1 fruit fly cellular context compared by ENCODE assay signal in genomic region chr3R:9559413-9560014, dm6.
A peak's percentile ranks its signal among the peaks of the same experiment; 100 is the strongest.
TF ChIP-seq lines count a peak whose summit lies in the region.

Gene AP-1mu (minus strand): TSS chr3R:9559525.
Gene MBD-like (plus strand): TSS chr3R:9559760.

TF ChIP-seq in whole organism, embryonic, 481 proteins besides CTCF, POLR2A, EP300 and RAD21 (continued from another document and continues in another):
- TF ChIP-seq phol (tag; optimal IDR thresholded peaks at IDR 0.05; lab: Kevin White, UChicago) (peak; percentile 75), Dek (tag; optimal IDR thresholded peaks at IDR 0.05; lab: Kevin White, UChicago) (peak; percentile 50), E2f1 (GFP tag; IDR thresholded peaks at IDR 0.05; lab: Robert Waterston, UW) (peak; percentile 51), ash1 (GFP tag; optimal IDR thresholded peaks at IDR 0.05; lab: Kevin White, UChicago) (no peak), CG2875 (GFP tag; optimal IDR thresholded peaks at IDR 0.05; lab: Kevin White, UChicago) (no peak), CG18262 (tag; optimal IDR thresholded peaks at IDR 0.05; lab: Kevin White, UChicago) (peak; percentile 57), CG6689 (GFP tag; IDR thresholded peaks at IDR 0.05; lab: Robert Waterston, UW) (peak; percentile 68), tin (GFP tag; optimal IDR thresholded peaks at IDR 0.05; lab: Kevin White, UChicago) (peak; percentile 63), CG10979 (tag; optimal IDR thresholded peaks at IDR 0.05; lab: Kevin White, UChicago) (peak; percentile 45), Med (GFP tag; lab: Kevin White, UChicago) (peak; percentile 94), sd (tag; optimal IDR thresholded peaks at IDR 0.05; lab: Kevin White, UChicago) (peak; percentile 80), PHDP (tag; optimal IDR thresholded peaks at IDR 0.05; lab: Kevin White, UChicago) (peak; percentile 55), pzg (GFP tag; optimal IDR thresholded peaks at IDR 0.05; lab: Kevin White, UChicago) (peak; percentile 78), CG11456 (GFP tag; IDR thresholded peaks at IDR 0.05; lab: Robert Waterston, UW) (peak; percentile 66; the same call in 2 of the 3 replicates), lola (GFP tag; optimal IDR thresholded peaks at IDR 0.05; lab: Kevin White, UChicago) (peak in 1 of 3 experiments; percentile 62), ara (GFP tag; IDR thresholded peaks at IDR 0.05; lab: Robert Waterston, UW) (no peak), Hey (tag; optimal IDR thresholded peaks at IDR 0.05; lab: Kevin White, UChicago) (no peak), kay (GFP tag; optimal IDR thresholded peaks at IDR 0.05; lab: Kevin White, UChicago) (peak; percentile 55), Pdp1 (GFP tag; optimal IDR thresholded peaks at IDR 0.05; lab: Kevin White, UChicago) (peak; percentile 59 to 83), Bgb (GFP tag; IDR thresholded peaks at IDR 0.05; lab: Robert Waterston, UW; ENCODE audit: partially characterized antibody) (no peak), dan (GFP tag; IDR thresholded peaks at IDR 0.05; lab: Robert Waterston, UW) (0 out of 2 replicates have a peak, but pooled peaks have one; percentile 16), dm (GFP tag; optimal IDR thresholded peaks at IDR 0.05; lab: Kevin White, UChicago) (peak; percentile 30), wek (GFP tag; optimal IDR thresholded peaks at IDR 0.05; lab: Kevin White, UChicago) (no peak), croc (GFP tag; conservative IDR thresholded peaks at IDR 0.05; lab: Robert Waterston, UW) (peak; percentile 25; the same call in 1 of the 3 replicates), CG8089 (GFP tag; optimal IDR thresholded peaks at IDR 0.05; lab: Kevin White, UChicago) (peak; percentile 32), CG6854 (GFP tag; optimal IDR thresholded peaks at IDR 0.05; lab: Kevin White, UChicago) (no peak), Sox100B (GFP tag; optimal IDR thresholded peaks at IDR 0.05; lab: Kevin White, UChicago) (no peak), CG12155 (GFP tag; optimal IDR thresholded peaks at IDR 0.05; lab: Kevin White, UChicago) (peak; percentile 74), CG9727 (GFP tag; optimal IDR thresholded peaks at IDR 0.05; lab: Kevin White, UChicago) (peak; percentile 72), CG11696 (GFP tag; IDR thresholded peaks at IDR 0.05; lab: Robert Waterston, UW) (no peak), pnt (GFP tag; optimal IDR thresholded peaks at IDR 0.05; lab: Kevin White, UChicago) (peak; percentile 50), CG12299 (tag; optimal IDR thresholded peaks at IDR 0.05; lab: Kevin White, UChicago) (peak; percentile 29), CG33557 (GFP tag; optimal IDR thresholded peaks at IDR 0.05; lab: Kevin White, UChicago) (peak; percentile 53), C15 (GFP tag; IDR thresholded peaks at IDR 0.05; lab: Robert Waterston, UW) (no peak), aop (GFP tag; IDR thresholded peaks at IDR 0.05; lab: Robert Waterston, UW) (no peak), Xrp1 (GFP tag; IDR thresholded peaks at IDR 0.05; lab: Robert Waterston, UW) (peak; percentile 50), eyg (GFP tag; optimal IDR thresholded peaks at IDR 0.05; lab: Kevin White, UChicago) (peak; percentile 19), CG15514 (GFP tag; optimal IDR thresholded peaks at IDR 0.05; lab: Kevin White, UChicago) (peak; percentile 66), CG1529 (GFP tag; optimal IDR thresholded peaks at IDR 0.05; lab: Kevin White, UChicago) (peak; percentile 11), Aef1 (GFP tag; IDR thresholded peaks at IDR 0.05; lab: Robert Waterston, UW) (peak; percentile 52), onecut (GFP tag; IDR thresholded peaks at IDR 0.05; lab: Robert Waterston, UW) (peak; percentile 7; the same call in 1 of the 2 replicates), CG3847 (GFP tag; IDR thresholded peaks at IDR 0.05; lab: Robert Waterston, UW) (peak; percentile 88), CG17186 (GFP tag; optimal IDR thresholded peaks at IDR 0.05; lab: Kevin White, UChicago) (peak; percentile 77), ci (GFP tag; IDR thresholded peaks at IDR 0.05; lab: Robert Waterston, UW) (0 out of 3 replicates have a peak, but pooled peaks have one; percentile 41), CG17361 (GFP tag; IDR thresholded peaks at IDR 0.05; lab: Robert Waterston, UW) (peak; percentile 76), D (optimal IDR thresholded peaks at IDR 0.05; lab: Kevin White, UChicago) (no peak), D (GFP tag; optimal IDR thresholded peaks at IDR 0.05; lab: Kevin White, UChicago) (no peak), gce (GFP tag; IDR thresholded peaks at IDR 0.05; lab: Robert Waterston, UW) (no peak), run (tag; optimal IDR thresholded peaks at IDR 0.05; lab: Kevin White, UChicago) (no peak), zfh2 (GFP tag; optimal IDR thresholded peaks at IDR 0.05; lab: Kevin White, UChicago) (peak; percentile 81), Gug (GFP tag; IDR thresholded peaks at IDR 0.05; lab: Robert Waterston, UW) (peak; percentile 61; the same call in 3 of the 4 replicates), CG9876 (GFP tag; optimal IDR thresholded peaks at IDR 0.05; lab: Kevin White, UChicago) (no peak), CG11695 (GFP tag; IDR thresholded peaks at IDR 0.05; lab: Robert Waterston, UW) (no peak), emc (GFP tag; optimal IDR thresholded peaks at IDR 0.05; lab: Kevin White, UChicago) (peak; percentile 1), CG5245 (GFP tag; optimal IDR thresholded peaks at IDR 0.05; lab: Kevin White, UChicago) (no peak), abd-A (tag; optimal IDR thresholded peaks at IDR 0.05; lab: Kevin White, UChicago) (no peak), CG13296 (GFP tag; optimal IDR thresholded peaks at IDR 0.05; lab: Kevin White, UChicago) (peak; percentile 31), tx (GFP tag; optimal IDR thresholded peaks at IDR 0.05; lab: Kevin White, UChicago) (peak; percentile 58), pb (GFP tag; optimal IDR thresholded peaks at IDR 0.05; lab: Kevin White, UChicago) (peak; percentile 9), cas (GFP tag; IDR thresholded peaks at IDR 0.05; lab: Robert Waterston, UW) (peak; percentile 29; the same call in 1 of the 2 replicates), dysf (GFP tag; IDR thresholded peaks at IDR 0.05; lab: Robert Waterston, UW) (peak; percentile 63; the same call in 1 of the 3 replicates), Myb (GFP tag; optimal IDR thresholded peaks at IDR 0.05; lab: Kevin White, UChicago) (peak; percentile 48), Ets65A (GFP tag; lab: Kevin White, UChicago) (peak; percentile 95), vfl (GFP tag; optimal IDR thresholded peaks at IDR 0.05; lab: Kevin White, UChicago) (peak; percentile 22), pho (GFP tag; optimal IDR thresholded peaks at IDR 0.05; lab: Kevin White, UChicago) (peak; percentile 68), tgo (GFP tag; IDR thresholded peaks at IDR 0.05; lab: Robert Waterston, UW) (peak; percentile 65), CG13123 (GFP tag; optimal IDR thresholded peaks at IDR 0.05; lab: Kevin White, UChicago) (peak; percentile 64), fu2 (GFP tag; optimal IDR thresholded peaks at IDR 0.05; lab: Kevin White, UChicago) (peak; percentile 50), crol (GFP tag; IDR thresholded peaks at IDR 0.05; lab: Robert Waterston, UW) (no peak), CG6272 (GFP tag; IDR thresholded peaks at IDR 0.05; lab: Robert Waterston, UW) (peak; percentile 61; the same call in 1 of the 2 replicates), CG18619 (GFP tag; optimal IDR thresholded peaks at IDR 0.05; lab: Kevin White, UChicago) (peak; percentile 66), CG4282 (GFP tag; optimal IDR thresholded peaks at IDR 0.05; lab: Kevin White, UChicago) (no peak), CG9797 (GFP tag; optimal IDR thresholded peaks at IDR 0.05; lab: Kevin White, UChicago) (peak; percentile 94), HmgZ (tag; optimal IDR thresholded peaks at IDR 0.05; lab: Kevin White, UChicago) (peak; percentile 80), CG11085 (GFP tag; IDR thresholded peaks at IDR 0.05; lab: Robert Waterston, UW) (no peak), chif (GFP tag; optimal IDR thresholded peaks at IDR 0.05; lab: Kevin White, UChicago) (peak; percentile 35 to 67), Poxn (GFP tag; IDR thresholded peaks at IDR 0.05; lab: Robert Waterston, UW) (no peak), MESR4 (GFP tag; optimal IDR thresholded peaks at IDR 0.05; lab: Kevin White, UChicago) (peak; percentile 78), HLH3B (GFP tag; IDR thresholded peaks at IDR 0.05; lab: Robert Waterston, UW) (peak; percentile 40; the same call in 1 of the 2 replicates), fru (optimal IDR thresholded peaks at IDR 0.05; lab: Kevin White, UChicago) (no peak), Ets97D (GFP tag; optimal IDR thresholded peaks at IDR 0.05; lab: Kevin White, UChicago) (peak; percentile 61), CG3407 (GFP tag; optimal IDR thresholded peaks at IDR 0.05; lab: Kevin White, UChicago) (no peak), CG3281 (GFP tag; optimal IDR thresholded peaks at IDR 0.05; lab: Kevin White, UChicago) (peak; percentile 47), CG11560 (tag; IDR thresholded peaks at IDR 0.05; lab: Robert Waterston, UW) (no peak), CG34422 (GFP tag; IDR thresholded peaks at IDR 0.05; lab: Robert Waterston, UW) (peak; percentile 59; the same call in 1 of the 3 replicates), Ravus (GFP tag; IDR thresholded peaks at IDR 0.05; lab: Robert Waterston, UW) (no peak), Taf1 (GFP tag; IDR thresholded peaks at IDR 0.05; lab: Robert Waterston, UW) (peak; percentile 48; the same call in 1 of the 2 replicates), CG8281 (tag; optimal IDR thresholded peaks at IDR 0.05; lab: Kevin White, UChicago) (no peak), B-H2 (GFP tag; optimal IDR thresholded peaks at IDR 0.05; lab: Kevin White, UChicago) (peak; percentile 71), jumu (GFP tag; optimal IDR thresholded peaks at IDR 0.05; lab: Kevin White, UChicago) (peak; percentile 69), ind (GFP tag; optimal IDR thresholded peaks at IDR 0.05; lab: Kevin White, UChicago) (peak; percentile 70), shn (GFP tag; optimal IDR thresholded peaks at IDR 0.05; lab: Kevin White, UChicago) (peak; percentile 47), en (GFP tag; optimal IDR thresholded peaks at IDR 0.05; lab: Kevin White, UChicago) (peak; percentile 38), CG18599 (GFP tag; optimal IDR thresholded peaks at IDR 0.05; lab: Kevin White, UChicago) (no peak), CG4424 (GFP tag; optimal IDR thresholded peaks at IDR 0.05; lab: Kevin White, UChicago) (peak; percentile 70), CG3163 (GFP tag; optimal IDR thresholded peaks at IDR 0.05; lab: Kevin White, UChicago) (no peak), CG4404 (GFP tag; IDR thresholded peaks at IDR 0.05; lab: Robert Waterston, UW) (peak; percentile 73), BtbVII (GFP tag; optimal IDR thresholded peaks at IDR 0.05; lab: Kevin White, UChicago) (peak; percentile 40), Spps (tag; optimal IDR thresholded peaks at IDR 0.05; lab: Kevin White, UChicago) (no peak), CG9817 (tag; optimal IDR thresholded peaks at IDR 0.05; lab: Kevin White, UChicago) (peak; percentile 60), H15 (GFP tag; IDR thresholded peaks at IDR 0.05; lab: Robert Waterston, UW) (0 out of 3 replicates have a peak, but pooled peaks have one; percentile 18), CG3726 (GFP tag; IDR thresholded peaks at IDR 0.05; lab: Robert Waterston, UW) (no peak), slbo (GFP tag; IDR thresholded peaks at IDR 0.05; lab: Robert Waterston, UW) (peak; percentile 80), hth (optimal IDR thresholded peaks at IDR 0.05; lab: Kevin White, UChicago) (no peak), zen (tag; optimal IDR thresholded peaks at IDR 0.05; lab: Kevin White, UChicago) (peak; percentile 46), nerfin-2 (GFP tag; IDR thresholded peaks at IDR 0.05; lab: Robert Waterston, UW; ENCODE audit: partially characterized antibody) (no peak), CG2678 (tag; optimal IDR thresholded peaks at IDR 0.05; lab: Kevin White, UChicago) (peak; percentile 64), Stat92E (GFP tag; optimal IDR thresholded peaks at IDR 0.05; lab: Kevin White, UChicago) (no peak), Sry-β (GFP tag; optimal IDR thresholded peaks at IDR 0.05; lab: Kevin White, UChicago) (peak; percentile 76), trem (tag; optimal IDR thresholded peaks at IDR 0.05; lab: Kevin White, UChicago) (peak; percentile 80), Ada2b (GFP tag; IDR thresholded peaks at IDR 0.05; lab: Robert Waterston, UW) (0 out of 2 replicates have a peak, but pooled peaks have one; percentile 18), Hmr (GFP tag; optimal IDR thresholded peaks at IDR 0.05; lab: Kevin White, UChicago) (peak; percentile 64), Mrtf (GFP tag; IDR thresholded peaks at IDR 0.05; lab: Robert Waterston, UW) (peak; percentile 14; the same call in 1 of the 3 replicates), Blimp-1 (GFP tag; optimal IDR thresholded peaks at IDR 0.05; lab: Kevin White, UChicago) (peak; percentile 0), gt (GFP tag; IDR thresholded peaks at IDR 0.05; lab: Robert Waterston, UW) (0 out of 2 replicates have a peak, but pooled peaks have one; percentile 14), CG2712 (tag; optimal IDR thresholded peaks at IDR 0.05; lab: Kevin White, UChicago) (peak; percentile 71), Bdp1 (GFP tag; optimal IDR thresholded peaks at IDR 0.05; lab: Kevin White, UChicago) (peak; percentile 64), HHEX (GFP tag; optimal IDR thresholded peaks at IDR 0.05; lab: Kevin White, UChicago) (peak; percentile 45), CG13424 (tag; optimal IDR thresholded peaks at IDR 0.05; lab: Kevin White, UChicago) (peak; percentile 69), wdn (GFP tag; IDR thresholded peaks at IDR 0.05; lab: Robert Waterston, UW) (no peak), hkb (optimal IDR thresholded peaks at IDR 0.05; lab: Kevin White, UChicago) (peak; percentile 88), hkb (GFP tag; IDR thresholded peaks at IDR 0.05; lab: Robert Waterston, UW) (0 out of 2 replicates have a peak, but pooled peaks have one; percentile 42), CG17612 (GFP tag; IDR thresholded peaks at IDR 0.05; lab: Robert Waterston, UW) (no peak), CG2116 (GFP tag; optimal IDR thresholded peaks at IDR 0.05; lab: Kevin White, UChicago) (peak; percentile 72), CG14965 (GFP tag; optimal IDR thresholded peaks at IDR 0.05; lab: Kevin White, UChicago; ENCODE audit: borderline replicate concordance) (no peak), ab (GFP tag; optimal IDR thresholded peaks at IDR 0.05; lab: Kevin White, UChicago) (no peak), Doc2 (GFP tag; IDR thresholded peaks at IDR 0.05; lab: Robert Waterston, UW) (no peak), gcm (GFP tag; optimal IDR thresholded peaks at IDR 0.05; lab: Kevin White, UChicago) (peak; percentile 38), E2f2 (GFP tag; IDR thresholded peaks at IDR 0.05; lab: Robert Waterston, UW) (peak; percentile 60), Camta (GFP tag; optimal IDR thresholded peaks at IDR 0.05; lab: Kevin White, UChicago) (peak; percentile 74), Vsx1 (GFP tag; optimal IDR thresholded peaks at IDR 0.05; lab: Kevin White, UChicago) (no peak), nmo (GFP tag; optimal IDR thresholded peaks at IDR 0.05; lab: Kevin White, UChicago) (peak; percentile 74)
